Worm (Caenorhabditis elegans) whole organism, L2 larva: ENCODE data around the gene C17F4.3.

Experiments
- elt-3 ChIP-seq: sonication (generic microtip); optimal IDR thresholded peaks from 2 replicates; lab custom pipeline; 2017; ENCODE audit warnings: missing biosample characterization, missing genetic modification characterization
- fos-1 ChIP-seq: fragments of 150-350 bp; optimal IDR thresholded peaks from 2 replicates; lab custom pipeline; 2014; ENCODE audit warnings: missing biosample characterization, missing genetic modification characterization
- lin-11 ChIP-seq: fragments of 150-350 bp; sonication (generic microtip); optimal IDR thresholded peaks from 2 replicates; lab custom pipeline; 2014; ENCODE audit warnings: missing biosample characterization, missing genetic modification characterization, inconsistent platforms, mixed read lengths
- nhr-77 ChIP-seq: fragments of 150-350 bp; optimal IDR thresholded peaks from 2 replicates; lab custom pipeline; 2014; ENCODE audit warnings: missing biosample characterization, missing genetic modification characterization
- snpc-4 ChIP-seq: fragments of 150-350 bp; optimal IDR thresholded peaks from 2 replicates; lab custom pipeline; 2014; ENCODE audit warnings: missing biosample characterization, missing genetic modification characterization

DNA sequence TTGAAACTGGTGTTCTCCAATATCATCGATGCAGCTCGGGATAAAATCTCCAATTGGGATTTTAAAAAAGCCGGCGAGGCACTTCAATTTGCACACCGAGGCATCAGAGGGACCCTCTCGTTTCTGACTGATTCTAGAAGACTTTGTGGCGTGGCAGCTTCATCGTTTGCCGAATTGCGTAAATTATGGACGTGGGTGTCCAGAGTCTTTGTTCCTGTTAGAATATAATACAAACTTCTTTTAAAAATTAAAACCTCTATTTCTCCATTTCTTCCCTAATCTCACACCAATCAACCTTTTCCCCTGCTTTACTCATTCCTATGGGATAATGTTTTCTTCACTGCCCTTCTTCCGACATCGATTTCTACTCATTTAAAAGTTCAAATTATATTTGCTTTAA, 29.9 kb upstream of the C17F4.3 start, which contains the start of gene ZC239.5:
- TF ChIP-seq elt-3 (no peak), nhr-77 (no peak), fos-1 (tag; lab: Kevin White, UChicago) (no peak), snpc-4 (no peak), lin-11 (tag; lab: Kevin White, UChicago) (no peak)
